Fruit fly (Drosophila melanogaster) whole organism, embryonic: ENCODE data around the gene Drsl1.

Experiments used
- Ada2b ChIP-seq: fragments of 200-800 bp; sonication (Bioruptor generic); IDR thresholded peaks from 2 replicates; pipeline ENCODE4 v1.3.6; 2022; ENCODE audit warnings: missing biosample characterization, missing genetic modification characterization
- Atf-2 ChIP-seq: fragments of 200-800 bp; sonication (Bioruptor generic); optimal IDR thresholded peaks from 2 replicates; lab custom pipeline; 2016; ENCODE audit warnings: missing biosample characterization, missing genetic modification characterization
- CG10959 ChIP-seq: fragments of 200-800 bp; sonication (Bioruptor generic); IDR thresholded peaks from 2 replicates; pipeline ENCODE4 v1.3.6; 2022; ENCODE audit warnings: missing biosample characterization, missing genetic modification characterization
- CG11247 ChIP-seq: fragments of 200-800 bp; sonication (Bioruptor generic); IDR thresholded peaks from 2 replicates; pipeline ENCODE4 v1.3.6; 2022; ENCODE audit warnings: missing biosample characterization, missing genetic modification characterization
- CG13296 ChIP-seq: fragments of 200-800 bp; sonication (Bioruptor generic); optimal IDR thresholded peaks from 3 replicates; lab custom pipeline; 2018; ENCODE audit warnings: missing biosample characterization, mild to moderate bottlenecking, missing genetic modification characterization
- CG14441 ChIP-seq: fragments of 200-800 bp; sonication (Bioruptor generic); IDR thresholded peaks from 2 replicates; pipeline ENCODE4 v1.3.6; 2022; ENCODE audit warnings: missing biosample characterization, missing genetic modification characterization
- CG15269 ChIP-seq: fragments of 200-800 bp; sonication (Bioruptor generic); optimal IDR thresholded peaks from 2 replicates; lab custom pipeline; 2018; ENCODE audit warnings: missing biosample characterization, mild to moderate bottlenecking, missing genetic modification characterization, moderate library complexity
- CG15696 ChIP-seq: fragments of 200-800 bp; sonication (Bioruptor generic); optimal IDR thresholded peaks from 2 replicates; lab custom pipeline; 2019; ENCODE audit warnings: missing biosample characterization, mild to moderate bottlenecking, missing genetic modification characterization, moderate library complexity
- CG17359 ChIP-seq: fragments of 200-800 bp; sonication (Bioruptor generic); optimal IDR thresholded peaks from 3 replicates; lab custom pipeline; 2018; ENCODE audit warnings: missing biosample characterization, mild to moderate bottlenecking, missing genetic modification characterization, moderate library complexity
- CG3163 ChIP-seq: fragments of 200-800 bp; sonication (Bioruptor generic); optimal IDR thresholded peaks from 3 replicates; lab custom pipeline; 2016; ENCODE audit warnings: missing biosample characterization, missing genetic modification characterization
- CG33213 ChIP-seq: fragments of 200-800 bp; sonication (Bioruptor generic); optimal IDR thresholded peaks from 3 replicates; lab custom pipeline; 2016; ENCODE audit warnings: missing biosample characterization, missing genetic modification characterization
- CG33557 ChIP-seq: fragments of 200-800 bp; sonication (Bioruptor generic); optimal IDR thresholded peaks from 2 replicates; lab custom pipeline; 2019; ENCODE audit warnings: missing biosample characterization, mild to moderate bottlenecking, missing genetic modification characterization, moderate library complexity
- CG4360 ChIP-seq: fragments of 200-800 bp; sonication (Bioruptor generic); IDR thresholded peaks from 2 replicates; pipeline ENCODE4 v1.3.6; 2022; ENCODE audit warnings: missing biosample characterization, missing genetic modification characterization
- CG43689 ChIP-seq: fragments of 200-800 bp; sonication (Bioruptor generic); IDR thresholded peaks from 2 replicates; pipeline ENCODE4 v1.3.6; 2022; ENCODE audit warnings: missing biosample characterization, missing genetic modification characterization
- CG4617 ChIP-seq: fragments of 200-800 bp; sonication (Bioruptor generic); optimal IDR thresholded peaks from 3 replicates; lab custom pipeline; 2016; ENCODE audit warnings: missing biosample characterization, missing genetic modification characterization, borderline replicate concordance
- CG6765 ChIP-seq: fragments of 200-800 bp; sonication (Bioruptor generic); optimal IDR thresholded peaks from 3 replicates; lab custom pipeline; 2017; ENCODE audit warnings: missing biosample characterization, mild to moderate bottlenecking, missing genetic modification characterization
- CG7963 ChIP-seq: fragments of 200-800 bp; sonication (Bioruptor generic); IDR thresholded peaks from 3 replicates; pipeline ENCODE4 v1.3.6; 2022; ENCODE audit warnings: missing biosample characterization, missing genetic modification characterization; ENCODE audit not compliant: partially characterized antibody
- CG8290 ChIP-seq, 3 experiments: fragments of 200-800 bp; sonication (Bioruptor generic); optimal IDR thresholded peaks; 2 replicates each; lab custom pipeline; 2016 to 2019; ENCODE audit warnings: missing biosample characterization in 3 of 3, missing genetic modification characterization in 3 of 3, mild to moderate bottlenecking in 2 of 3, moderate library complexity in 1 of 3
- CG8765 ChIP-seq: fragments of 200-800 bp; sonication (Bioruptor generic); IDR thresholded peaks from 2 replicates; pipeline ENCODE4 v1.3.6; 2022; ENCODE audit warnings: missing biosample characterization, missing genetic modification characterization
- CG9215 ChIP-seq: fragments of 200-800 bp; sonication (Bioruptor generic); IDR thresholded peaks from 2 replicates; pipeline ENCODE4 v1.3.6; 2022; ENCODE audit warnings: missing biosample characterization, missing genetic modification characterization
- Chrac-16 ChIP-seq: fragments of 200-800 bp; sonication (Bioruptor generic); optimal IDR thresholded peaks from 3 replicates; lab custom pipeline; 2016; ENCODE audit warnings: missing biosample characterization, missing genetic modification characterization
- Eip74EF ChIP-seq, 2 experiments: fragments of 200-800 bp in 1 of 2; fragments of >200 bp in 1 of 2; sonication (Bioruptor generic) in 1 of 2; optimal IDR thresholded peaks; 2 replicates each; lab custom pipeline; 2017 to 2019; ENCODE audit warnings: missing biosample characterization in 2 of 2, missing genetic modification characterization in 2 of 2, mild to moderate bottlenecking in 1 of 2, moderate library complexity in 1 of 2
- Fer2 ChIP-seq: fragments of 200-800 bp; sonication (Bioruptor generic); optimal IDR thresholded peaks from 2 replicates; lab custom pipeline; 2018; ENCODE audit warnings: missing biosample characterization, mild to moderate bottlenecking, missing genetic modification characterization, moderate library complexity
- H15 ChIP-seq: fragments of 200-800 bp; sonication (Bioruptor generic); IDR thresholded peaks from 3 replicates; pipeline ENCODE4 v1.3.6; 2022; ENCODE audit warnings: missing biosample characterization, missing genetic modification characterization
- H2.0 ChIP-seq: fragments of 200-800 bp; sonication (Bioruptor generic); IDR thresholded peaks from 2 replicates; pipeline ENCODE4 v1.3.6; 2022; ENCODE audit warnings: missing biosample characterization, missing genetic modification characterization
- Nf-YB ChIP-seq: fragments of 200-800 bp; sonication (Bioruptor generic); optimal IDR thresholded peaks from 3 replicates; lab custom pipeline; 2019; ENCODE audit warnings: missing biosample characterization, mild to moderate bottlenecking, missing genetic modification characterization, moderate library complexity
- Sox102F ChIP-seq: fragments of 200-800 bp; sonication (Bioruptor generic); optimal IDR thresholded peaks from 2 replicates; lab custom pipeline; 2018; ENCODE audit warnings: missing biosample characterization, mild to moderate bottlenecking, missing genetic modification characterization, moderate library complexity
- YL-1 ChIP-seq: fragments of 200-800 bp; sonication (Bioruptor generic); optimal IDR thresholded peaks from 3 replicates; lab custom pipeline; 2017; ENCODE audit warnings: missing biosample characterization, mild to moderate bottlenecking, missing genetic modification characterization
- bbx ChIP-seq: fragments of 200-800 bp; sonication (Bioruptor generic); IDR thresholded peaks from 2 replicates; pipeline ENCODE4 v1.3.6; 2022; ENCODE audit warnings: missing biosample characterization, missing genetic modification characterization; ENCODE audit not compliant: partially characterized antibody
- bowl ChIP-seq: fragments of 200-800 bp; sonication (Bioruptor generic); IDR thresholded peaks from 2 replicates; pipeline ENCODE4 v1.3.6; 2022; ENCODE audit warnings: missing biosample characterization, missing genetic modification characterization
- crc ChIP-seq: fragments of 200-800 bp; sonication (Bioruptor generic); optimal IDR thresholded peaks from 2 replicates; lab custom pipeline; 2016; ENCODE audit warnings: missing biosample characterization, missing genetic modification characterization
- da ChIP-seq: fragments of 200-800 bp; sonication (Bioruptor generic); optimal IDR thresholded peaks from 2 replicates; lab custom pipeline; 2016; ENCODE audit warnings: missing biosample characterization, missing genetic modification characterization
- disco-r ChIP-seq: fragments of 200-800 bp; sonication (Bioruptor generic); optimal IDR thresholded peaks from 2 replicates; lab custom pipeline; 2016; ENCODE audit warnings: missing biosample characterization, missing genetic modification characterization
- gro ChIP-seq: fragments of 200-800 bp; sonication (Bioruptor generic); optimal IDR thresholded peaks from 2 replicates; lab custom pipeline; 2016; ENCODE audit warnings: missing biosample characterization, missing genetic modification characterization
- kah ChIP-seq: fragments of 200-800 bp; sonication (Bioruptor generic); optimal IDR thresholded peaks from 2 replicates; lab custom pipeline; 2018; ENCODE audit warnings: missing biosample characterization, mild to moderate bottlenecking, missing genetic modification characterization
- lab ChIP-seq: fragments of 200-800 bp; sonication (Bioruptor generic); optimal IDR thresholded peaks from 3 replicates; lab custom pipeline; 2017; ENCODE audit warnings: missing biosample characterization, missing genetic modification characterization, mild to moderate bottlenecking, moderate library complexity, missing genetic modification reagents
- lilli ChIP-seq: fragments of 200-800 bp; sonication (Bioruptor generic); optimal IDR thresholded peaks from 3 replicates; lab custom pipeline; 2016; ENCODE audit warnings: missing biosample characterization, missing genetic modification characterization
- nmo ChIP-seq: fragments of 200-800 bp; sonication (Bioruptor generic); optimal IDR thresholded peaks from 2 replicates; lab custom pipeline; 2018; ENCODE audit warnings: missing biosample characterization, mild to moderate bottlenecking, missing genetic modification characterization, moderate library complexity
- oc ChIP-seq: fragments of 200-800 bp; sonication (Bioruptor generic); optimal IDR thresholded peaks from 2 replicates; lab custom pipeline; 2018; ENCODE audit warnings: missing biosample characterization, mild to moderate bottlenecking, missing genetic modification characterization, moderate library complexity
- pum ChIP-seq: fragments of 200-800 bp; sonication (Bioruptor generic); optimal IDR thresholded peaks from 2 replicates; lab custom pipeline; 2016; ENCODE audit warnings: missing biosample characterization, missing genetic modification characterization
- rib ChIP-seq: fragments of 200-800 bp; sonication (Bioruptor generic); IDR thresholded peaks from 2 replicates; pipeline ENCODE4 v1.3.6; 2022; ENCODE audit warnings: missing biosample characterization, missing genetic modification characterization
- ro ChIP-seq: fragments of 200-800 bp; sonication (Bioruptor generic); IDR thresholded peaks from 2 replicates; pipeline ENCODE4 v1.3.6; 2022; ENCODE audit warnings: missing biosample characterization, missing genetic modification characterization
- sc ChIP-seq, 3 experiments: fragments of >200 bp in 2 of 3; fragments of 200-800 bp in 1 of 3; sonication (Bioruptor generic) in 1 of 3; optimal IDR thresholded peaks; 2 replicates in 2 of 3; 3 replicates in 1 of 3; lab custom pipeline; 2017; ENCODE audit warnings: mild to moderate bottlenecking in 1 of 3, missing biosample characterization in 1 of 3, missing genetic modification characterization in 1 of 3, missing genetic modification reagents in 1 of 3
- tgo ChIP-seq: fragments of 200-800 bp; sonication (Bioruptor generic); IDR thresholded peaks from 3 replicates; pipeline ENCODE4 v1.3.6; 2022; ENCODE audit warnings: missing biosample characterization, missing genetic modification characterization
- tna ChIP-seq: fragments of 200-800 bp; sonication (Bioruptor generic); IDR thresholded peaks from 2 replicates; pipeline ENCODE4 v1.3.6; 2022; ENCODE audit warnings: missing biosample characterization, missing genetic modification characterization; ENCODE audit not compliant: partially characterized antibody
- zf30C ChIP-seq: fragments of 200-800 bp; sonication (Bioruptor generic); optimal IDR thresholded peaks from 3 replicates; lab custom pipeline; 2018; ENCODE audit warnings: missing biosample characterization, mild to moderate bottlenecking, missing genetic modification characterization

The Drsl1 gene

DNA sequence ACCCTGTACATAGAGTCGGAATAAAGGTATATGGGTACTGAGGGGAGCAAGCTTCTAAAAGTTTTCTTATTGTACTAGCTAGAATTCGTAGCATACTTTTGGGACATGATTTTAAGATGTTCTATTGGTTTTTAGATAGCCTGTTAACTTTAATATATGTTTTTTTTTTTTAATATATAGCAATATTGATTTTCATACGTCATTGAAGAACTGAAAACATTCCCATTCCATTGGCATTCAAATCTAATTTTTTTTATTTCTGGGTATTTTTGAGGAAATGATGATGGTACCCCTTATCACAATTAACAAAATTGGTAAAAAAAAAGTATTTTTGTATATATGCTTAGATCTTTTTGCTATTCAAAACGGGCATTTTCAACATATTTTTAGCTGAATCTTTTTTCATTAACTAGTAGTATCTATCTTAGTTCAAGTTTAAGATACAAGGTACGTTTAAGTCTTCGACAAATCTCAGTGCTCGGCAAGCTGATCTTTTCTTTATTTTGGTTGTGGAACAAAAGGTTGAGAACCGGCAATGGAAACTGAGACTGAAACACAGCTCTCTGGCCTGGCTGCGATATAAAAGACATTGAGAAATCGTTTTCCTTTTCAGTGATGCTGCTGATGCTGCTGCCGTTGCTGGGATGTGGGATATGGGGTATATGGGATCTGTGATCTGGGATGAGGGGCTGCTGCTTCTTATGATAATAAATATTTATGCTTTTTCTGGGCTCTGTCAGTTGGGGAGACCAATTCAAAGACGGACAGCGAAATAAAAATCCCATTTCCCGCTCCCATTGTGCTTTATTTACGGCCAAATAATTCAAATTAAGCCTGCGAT is 49.2 kb upstream of the Drsl1 start (continued):
- TF ChIP-seq nmo, result peak; percentile 72

DNA sequence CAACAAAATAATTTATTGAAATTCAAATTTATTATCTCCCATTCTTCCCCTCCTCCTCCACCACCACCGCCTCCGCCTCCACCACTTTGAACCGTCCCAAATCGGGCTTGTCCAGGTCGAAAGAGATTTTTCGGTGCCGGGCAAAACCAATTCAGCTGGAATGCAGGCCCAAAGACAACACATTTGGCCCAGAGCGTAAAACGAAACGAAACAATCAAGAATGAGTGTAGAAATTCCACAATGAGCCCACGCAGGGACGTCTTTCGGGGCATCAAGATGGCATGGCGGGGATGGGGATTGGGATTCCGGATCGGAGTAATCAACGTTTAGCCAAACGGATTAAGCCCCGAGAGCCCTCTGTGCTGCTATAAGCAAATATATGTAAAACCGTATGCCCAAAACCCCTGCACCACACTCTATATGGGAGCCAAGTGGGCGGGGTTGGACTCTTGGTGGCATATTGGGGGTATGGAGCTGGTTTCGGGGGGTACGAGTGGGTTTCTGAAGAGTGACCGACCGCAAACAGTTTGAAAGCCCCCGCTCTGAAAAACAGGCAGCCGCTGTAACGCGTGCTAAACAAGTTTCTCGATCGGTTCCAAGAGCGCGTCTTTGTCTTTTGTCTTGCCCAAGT is 48.5 kb upstream of the Drsl1 start:
- TF ChIP-seq CG4617 (GFP tag; lab: Kevin White, UChicago) (no peak), CG33557 (no peak), CG6765 (GFP tag; lab: Kevin White, UChicago) (no peak), CG15269 (no peak), oc (tag; lab: Kevin White, UChicago) (peak; percentile 81), Chrac-16 (no peak), lab (GFP tag; lab: Kevin White, UChicago) (no peak), CG33213 (GFP tag; lab: Kevin White, UChicago) (no peak), CG10959 (GFP tag; lab: Robert Waterston, UW) (no peak), CG9215 (GFP tag; lab: Robert Waterston, UW) (no peak), ro (GFP tag; lab: Robert Waterston, UW) (no peak), CG3163 (GFP tag; lab: Kevin White, UChicago) (no peak), zf30C (GFP tag; lab: Kevin White, UChicago) (no peak), disco-r (no peak), crc (GFP tag; lab: Kevin White, UChicago) (no peak), CG43689 (GFP tag; lab: Robert Waterston, UW) (no peak), bbx (GFP tag; lab: Robert Waterston, UW) (no peak), CG7963 (GFP tag; lab: Robert Waterston, UW) (no peak), YL-1 (no peak), CG11247 (GFP tag; lab: Robert Waterston, UW) (no peak), CG8290 (GFP tag; optimal IDR thresholded peaks at IDR 0.05; lab: Kevin White, UChicago) (no peak), CG8290 (tag; optimal IDR thresholded peaks at IDR 0.05; lab: Kevin White, UChicago) (peak in 1 of 2 experiments; percentile 46), CG15696 (no peak), CG14441 (GFP tag; lab: Robert Waterston, UW) (no peak), CG17359 (tag; lab: Kevin White, UChicago) (no peak), CG13296 (no peak), lilli (GFP tag; lab: Kevin White, UChicago) (no peak), tgo (GFP tag; lab: Robert Waterston, UW) (no peak), Ada2b (no peak), da (no peak), Sox102F (GFP tag; lab: Kevin White, UChicago) (no peak), CG8765 (GFP tag; lab: Robert Waterston, UW) (no peak), pum (GFP tag; lab: Kevin White, UChicago) (no peak), kah (GFP tag; lab: Kevin White, UChicago) (no peak), Fer2 (tag; lab: Kevin White, UChicago) (no peak), rib (GFP tag; lab: Robert Waterston, UW) (no peak), gro (GFP tag; lab: Kevin White, UChicago) (no peak), H15 (no peak), CG4360 (GFP tag; lab: Robert Waterston, UW) (no peak), Eip74EF (GFP tag; optimal IDR thresholded peaks at IDR 0.05; lab: Kevin White, UChicago) (no peak), Atf-2 (no peak), tna (GFP tag; lab: Robert Waterston, UW) (0 out of 2 replicates have a peak, but pooled peaks have one; percentile 13), Nf-YB (GFP tag; lab: Kevin White, UChicago) (no peak), sc (optimal IDR thresholded peaks at IDR 0.05; lab: Kevin White, UChicago) (no peak), sc (GFP tag; optimal IDR thresholded peaks at IDR 0.05; lab: Kevin White, UChicago) (no peak), bowl (GFP tag; lab: Robert Waterston, UW) (no peak), H2.0 (GFP tag; lab: Robert Waterston, UW) (no peak)
